Fruit fly (Drosophila melanogaster): Measurements from ENCODE around the gene RpS4.

DNA sequence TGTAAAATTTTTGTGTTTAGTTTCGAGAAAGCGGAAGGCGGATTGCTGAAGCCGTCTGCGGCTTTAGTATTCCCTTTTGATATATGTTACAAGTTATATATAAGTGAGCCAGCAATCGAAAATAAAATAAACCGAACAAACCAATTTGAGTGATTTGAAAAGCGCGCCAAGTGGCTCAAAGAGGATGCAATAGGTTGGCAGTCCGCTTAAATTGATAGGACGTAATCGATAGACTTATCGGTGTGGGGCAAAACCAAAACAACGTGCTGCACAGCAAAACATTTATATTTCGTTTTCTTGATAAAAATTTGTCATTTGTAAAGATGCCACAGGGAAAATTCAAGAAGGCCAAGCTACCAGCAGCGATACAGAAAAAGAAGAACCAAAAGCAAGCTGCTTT lies 5.2 kb downstream of the RpS4 start, which contains the start of gene CG11279:
- TF ChIP-seq yki (optimal IDR thresholded peaks at IDR 0.05) (no peak), CG17612 (GFP tag; IDR thresholded peaks at IDR 0.05) (no peak), CG9437 (GFP tag; optimal IDR thresholded peaks at IDR 0.05) (no peak), chinmo (GFP tag; IDR thresholded peaks at IDR 0.05; ENCODE audit: partially characterized antibody) (peak; percentile 66; the same call in 1 of the 4 replicates), dati (GFP tag; IDR thresholded peaks at IDR 0.05) (no peak), Spps (tag; optimal IDR thresholded peaks at IDR 0.05) (no peak), eve (GFP tag; optimal IDR thresholded peaks at IDR 0.05) (no peak), H15 (GFP tag; IDR thresholded peaks at IDR 0.05) (no peak), Nf-YB (GFP tag; optimal IDR thresholded peaks at IDR 0.05) (no peak)
